Fruit fly (Drosophila melanogaster): Measurements from ENCODE around the gene CG9915.
A peak's percentile ranks its signal among the peaks of the same experiment; 100 is the strongest.

Gene CG9915

DNA sequence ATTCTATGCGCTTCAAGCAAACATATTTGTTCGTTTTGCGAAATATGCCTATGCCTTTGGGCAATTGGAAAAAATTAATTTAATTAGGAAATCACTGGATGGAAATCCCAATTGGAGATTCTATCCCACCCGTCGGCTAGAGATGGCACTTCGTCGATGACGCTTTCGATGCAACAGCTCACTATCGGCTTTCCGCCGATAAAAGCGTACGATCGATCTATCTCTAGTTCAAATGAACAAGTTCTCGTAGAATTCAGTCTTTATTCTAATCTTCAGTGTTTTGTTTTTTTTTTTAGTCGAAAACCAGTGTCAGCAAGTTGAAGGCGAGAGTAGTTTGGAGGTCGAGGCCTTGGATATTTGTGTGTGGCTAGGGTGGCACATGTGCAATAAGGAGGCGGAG is 10.1 kb upstream of the CG9915 start, which contains the start of the genes CG9917 and CG32579 (continued):
- TF ChIP-seq Xbp1 (GFP tag; optimal IDR thresholded peaks at IDR 0.05) = no peak
- no peak for TF ChIP-seq phol (tag; optimal IDR thresholded peaks at IDR 0.05)
- no peak for TF ChIP-seq gt (GFP tag; IDR thresholded peaks at IDR 0.05)
- peak; percentile 69 for TF ChIP-seq Neu2 (GFP tag; optimal IDR thresholded peaks at IDR 0.05; ENCODE audit: borderline replicate concordance)
- TF ChIP-seq dysf (GFP tag; IDR thresholded peaks at IDR 0.05) = no peak
- no peak for TF ChIP-seq otp (GFP tag; IDR thresholded peaks at IDR 0.05)
- TF ChIP-seq CG33557 (GFP tag; optimal IDR thresholded peaks at IDR 0.05) = no peak
- peak; percentile 82 for TF ChIP-seq HLH4C (GFP tag; IDR thresholded peaks at IDR 0.05; ENCODE audit: partially characterized antibody)
- peak; percentile 7 for TF ChIP-seq grn (GFP tag; optimal IDR thresholded peaks at IDR 0.05)
- no peak for TF ChIP-seq CG1832 (GFP tag; optimal IDR thresholded peaks at IDR 0.05)
- TF ChIP-seq Sry-δ (GFP tag; optimal IDR thresholded peaks at IDR 0.05) = peak; percentile 93
- TF ChIP-seq vvl (GFP tag; IDR thresholded peaks at IDR 0.05) = peak; percentile 47; the same call in 1 of the 2 replicates
- no peak for TF ChIP-seq CG10274 (GFP tag; optimal IDR thresholded peaks at IDR 0.05)
- no peak for TF ChIP-seq CG12155 (GFP tag; optimal IDR thresholded peaks at IDR 0.05)
- TF ChIP-seq Dref (GFP tag; IDR thresholded peaks at IDR 0.05) = peak; percentile 92
- TF ChIP-seq NK7.1 (GFP tag; optimal IDR thresholded peaks at IDR 0.05) = no peak
- TF ChIP-seq CG17328 (GFP tag; IDR thresholded peaks at IDR 0.05) = peak; percentile 31; the same call in 1 of the 2 replicates
- TF ChIP-seq crc (GFP tag; optimal IDR thresholded peaks at IDR 0.05) = no peak
- no peak for TF ChIP-seq mirr (GFP tag; optimal IDR thresholded peaks at IDR 0.05)
- peak; percentile 66 for TF ChIP-seq inv (GFP tag; IDR thresholded peaks at IDR 0.05; ENCODE audit: partially characterized antibody)
- peak; percentile 86 for TF ChIP-seq amos (GFP tag; IDR thresholded peaks at IDR 0.05; ENCODE audit: partially characterized antibody)
- TF ChIP-seq corto (GFP tag; optimal IDR thresholded peaks at IDR 0.05) = no peak
- TF ChIP-seq CG17568 (GFP tag; optimal IDR thresholded peaks at IDR 0.05) = no peak
- TF ChIP-seq CG15514 (GFP tag; optimal IDR thresholded peaks at IDR 0.05) = peak; percentile 99
- TF ChIP-seq CG3838 (GFP tag; optimal IDR thresholded peaks at IDR 0.05) = no peak
- TF ChIP-seq tx (GFP tag; optimal IDR thresholded peaks at IDR 0.05) = no peak
- peak; percentile 81 for TF ChIP-seq CG34224 (GFP tag; IDR thresholded peaks at IDR 0.05; ENCODE audit: partially characterized antibody)
- TF ChIP-seq Sox100B (GFP tag; optimal IDR thresholded peaks at IDR 0.05) = no peak
- no peak for TF ChIP-seq wdn (GFP tag; IDR thresholded peaks at IDR 0.05)
- no peak for TF ChIP-seq Dip3 (GFP tag; optimal IDR thresholded peaks at IDR 0.05)
- peak; percentile 60; the same call in 1 of the 2 replicates for TF ChIP-seq tna (GFP tag; IDR thresholded peaks at IDR 0.05; ENCODE audit: partially characterized antibody)
- peak; percentile 72; the same call in 1 of the 2 replicates for TF ChIP-seq CG42726 (GFP tag; IDR thresholded peaks at IDR 0.05; ENCODE audit: partially characterized antibody)
- TF ChIP-seq repo (GFP tag; optimal IDR thresholded peaks at IDR 0.05) = no peak
- TF ChIP-seq wor (GFP tag; IDR thresholded peaks at IDR 0.05) = no peak
- TF ChIP-seq pho (GFP tag; optimal IDR thresholded peaks at IDR 0.05) = no peak
- TF ChIP-seq mld (GFP tag; IDR thresholded peaks at IDR 0.05; ENCODE audit: partially characterized antibody) = peak; percentile 71; the same call in 2 of the 3 replicates
- peak; percentile 25 for TF ChIP-seq CG1603 (tag; optimal IDR thresholded peaks at IDR 0.05)
- peak; percentile 78 for TF ChIP-seq unc-4 (GFP tag; IDR thresholded peaks at IDR 0.05; ENCODE audit: partially characterized antibody)
- TF ChIP-seq sd (tag; optimal IDR thresholded peaks at IDR 0.05) = no peak
- no peak for TF ChIP-seq Aef1 (GFP tag; IDR thresholded peaks at IDR 0.05)
- no peak for TF ChIP-seq CG11696 (GFP tag; IDR thresholded peaks at IDR 0.05)
- TF ChIP-seq CG14710 (tag; optimal IDR thresholded peaks at IDR 0.05) = peak; percentile 5
- TF ChIP-seq CG14441 (GFP tag; IDR thresholded peaks at IDR 0.05) = no peak
- peak; percentile 55 for TF ChIP-seq Ets97D (GFP tag; optimal IDR thresholded peaks at IDR 0.05)
- TF ChIP-seq CG8388 (GFP tag; optimal IDR thresholded peaks at IDR 0.05) = no peak
- peak; percentile 19 for TF ChIP-seq YL-1 (GFP tag; optimal IDR thresholded peaks at IDR 0.05)
- TF ChIP-seq BEAF-32 (GFP tag; optimal IDR thresholded peaks at IDR 0.05) = peak; percentile 76
- no peak for TF ChIP-seq Dad (GFP tag; optimal IDR thresholded peaks at IDR 0.05)
- peak; percentile 35; the same call in 1 of the 2 replicates for TF ChIP-seq CG2129 (GFP tag; IDR thresholded peaks at IDR 0.05; ENCODE audit: partially characterized antibody)
- no peak for TF ChIP-seq ERR (GFP tag; optimal IDR thresholded peaks at IDR 0.05)

Measured in whole organism, embryonic.